Worm (Caenorhabditis elegans): ENCODE results near the gene hpl-2.

Gene hpl-2

ce11 chrIII:10719057-10719456 is 36.3 kb downstream of the hpl-2 start (continued):
- TF ChIP-seq swsn-7 (tag; optimal IDR thresholded peaks at IDR 0.05) (peak; percentile 7), lin-14 (GFP tag; optimal IDR thresholded peaks at IDR 0.05) (peak; percentile 30), fkh-10 (GFP tag; optimal IDR thresholded peaks at IDR 0.05) (no peak), ceh-8 (GFP tag; optimal IDR thresholded peaks at IDR 0.05) (no peak), nhr-19 (GFP tag; conservative IDR thresholded peaks at IDR 0.05) (peak; percentile 42; the same call in 1 of the 2 replicates), ztf-11 (tag; optimal IDR thresholded peaks at IDR 0.05) (no peak), nhr-11 (tag; optimal IDR thresholded peaks at IDR 0.05) (no peak), tbx-2 (tag; optimal IDR thresholded peaks at IDR 0.05) (peak; percentile 24), dsc-1 (tag; optimal IDR thresholded peaks at IDR 0.05) (no peak), pag-3 (tag; optimal IDR thresholded peaks at IDR 0.05; ENCODE audit: borderline replicate concordance, insufficient read depth) (no peak), xbp-1 (tag; optimal IDR thresholded peaks at IDR 0.05) (no peak), alr-1 (tag; optimal IDR thresholded peaks at IDR 0.05; ENCODE audit: borderline replicate concordance) (no peak), pax-3 (tag; optimal IDR thresholded peaks at IDR 0.05) (no peak), ceh-63 (GFP tag; optimal IDR thresholded peaks at IDR 0.05) (no peak), hlh-17 (GFP tag; optimal IDR thresholded peaks at IDR 0.05; ENCODE audit: borderline replicate concordance) (no peak), ceh-90 (tag; optimal IDR thresholded peaks at IDR 0.05) (peak; percentile 17), nhr-85 (tag) (peak; percentile 56), nhr-12 (tag; optimal IDR thresholded peaks at IDR 0.05) (no peak), unc-98 (GFP tag; IDR thresholded peaks at IDR 0.05) (no peak), blmp-1 (tag; optimal IDR thresholded peaks at IDR 0.05) (peak; percentile 26), elt-2 (tag; optimal IDR thresholded peaks at IDR 0.05) (peak; percentile 44), mef-2 (tag; optimal IDR thresholded peaks at IDR 0.05) (no peak), sptf-1 (tag; optimal IDR thresholded peaks at IDR 0.05) (no peak), hlh-4 (tag; optimal IDR thresholded peaks at IDR 0.05) (no peak), sox-4 (tag; optimal IDR thresholded peaks at IDR 0.05) (no peak), mep-1 (tag; optimal IDR thresholded peaks at IDR 0.05) (peak; percentile 35), unc-30 (tag; optimal IDR thresholded peaks at IDR 0.05) (no peak), lir-3 (tag; optimal IDR thresholded peaks at IDR 0.05; ENCODE audit: poor library complexity) (peak; percentile 47), lin-39 (tag; optimal IDR thresholded peaks at IDR 0.05) (no peak), jun-1 (tag; optimal IDR thresholded peaks at IDR 0.05) (no peak), fkh-4 (tag; optimal IDR thresholded peaks at IDR 0.05; ENCODE audit: borderline replicate concordance) (no peak), nhr-47 (tag; optimal IDR thresholded peaks at IDR 0.05) (no peak), tlp-1 (tag; optimal IDR thresholded peaks at IDR 0.05) (no peak), skn-1 (tag; optimal IDR thresholded peaks at IDR 0.05) (no peak), unc-62 (GFP tag; optimal IDR thresholded peaks at IDR 0.05) (no peak), efl-3 (GFP tag; optimal IDR thresholded peaks at IDR 0.05) (no peak), aha-1 (tag; optimal IDR thresholded peaks at IDR 0.05) (no peak), ztf-4 (tag; optimal IDR thresholded peaks at IDR 0.05) (no peak), isw-1 (GFP tag; IDR thresholded peaks at IDR 0.05) (no peak), sup-37 (GFP tag; optimal IDR thresholded peaks at IDR 0.05) (no peak), snu-23 (GFP tag; optimal IDR thresholded peaks at IDR 0.05) (peak; percentile 32), zip-4 (GFP tag; optimal IDR thresholded peaks at IDR 0.05) (no peak), lin-35 (GFP tag; optimal IDR thresholded peaks at IDR 0.05) (peak in 1 of 2 experiments; percentile 65), lsy-2 (tag; optimal IDR thresholded peaks at IDR 0.05) (peak in 1 of 2 experiments; percentile 19), ets-5 (GFP tag; IDR thresholded peaks at IDR 0.05) (no peak), lin-15B (tag; optimal IDR thresholded peaks at IDR 0.05) (no peak), F16B12.6 (tag; optimal IDR thresholded peaks at IDR 0.05) (no peak), nhr-77 (tag; optimal IDR thresholded peaks at IDR 0.05) (no peak), lin-13 (GFP tag; optimal IDR thresholded peaks at IDR 0.05) (no peak), C04F5.9 (tag; optimal IDR thresholded peaks at IDR 0.05) (no peak), ceh-82 (tag; optimal IDR thresholded peaks at IDR 0.05) (no peak), C34B4.2 (tag; optimal IDR thresholded peaks at IDR 0.05) (no peak), nhr-237 (tag; optimal IDR thresholded peaks at IDR 0.05) (no peak), hpl-2 (GFP tag; optimal IDR thresholded peaks at IDR 0.05) (no peak)

Data from whole organism, L1 larva.